Fruit fly (Drosophila melanogaster) whole organism, wandering third instar larva: ENCODE results near the gene nab.

Source experiments
- Abd-B ChIP-seq: fragments of >200 bp; optimal IDR thresholded peaks from 2 replicates; lab custom pipeline; 2017; ENCODE audit warnings: missing biosample characterization, missing genetic modification characterization
- CG32264 ChIP-seq: fragments of 200-800 bp; sonication (Bioruptor generic); optimal IDR thresholded peaks from 2 replicates; lab custom pipeline; 2016; ENCODE audit warnings: missing biosample characterization, missing genetic modification characterization
- CrebA ChIP-seq: fragments of 200-800 bp; sonication (Bioruptor generic); optimal IDR thresholded peaks from 2 replicates; lab custom pipeline; 2016; ENCODE audit warnings: missing biosample characterization, mild to moderate bottlenecking, missing genetic modification characterization, borderline replicate concordance
- Dfd ChIP-seq: fragments of >200 bp; optimal IDR thresholded peaks from 2 replicates; lab custom pipeline; 2017; ENCODE audit warnings: missing biosample characterization, missing genetic modification characterization
- Dif ChIP-seq: fragments of 200-275, 200-300 bp; sonication (Bioruptor generic); optimal IDR thresholded peaks from 2 replicates; lab custom pipeline; 2018; ENCODE audit warnings: missing biosample characterization, missing genetic modification characterization; ENCODE audit not compliant: partially characterized antibody
- GATAd ChIP-seq: sonication (Bioruptor generic); optimal IDR thresholded peaks from 2 replicates; lab custom pipeline; 2016; ENCODE audit warnings: missing biosample characterization, missing genetic modification characterization
- HLH106 ChIP-seq: fragments of 200-800 bp; optimal IDR thresholded peaks from 3 replicates; lab custom pipeline; 2019; ENCODE audit warnings: missing biosample characterization, mild to moderate bottlenecking, missing genetic modification characterization, moderate library complexity
- Hnf4 ChIP-seq: fragments of 200-800 bp; sonication (Bioruptor generic); optimal IDR thresholded peaks from 2 replicates; lab custom pipeline; 2016; ENCODE audit warnings: missing biosample characterization, mild to moderate bottlenecking, missing genetic modification characterization
- Hr78 ChIP-seq: fragments of >200 bp; optimal IDR thresholded peaks from 2 replicates; lab custom pipeline; 2017; ENCODE audit warnings: missing biosample characterization, missing genetic modification characterization
- Hr83 ChIP-seq: fragments of 200-300 bp; sonication (Bioruptor generic); optimal IDR thresholded peaks from 2 replicates; lab custom pipeline; 2016; ENCODE audit warnings: missing biosample characterization, mild to moderate bottlenecking, missing genetic modification characterization, moderate library complexity; ENCODE audit not compliant: poor library complexity, severe bottlenecking
- Jra ChIP-seq: sonication (Bioruptor generic); optimal IDR thresholded peaks from 2 replicates; lab custom pipeline; 2016; ENCODE audit warnings: missing biosample characterization, missing genetic modification characterization
- Mio ChIP-seq: sonication (Bioruptor generic); optimal IDR thresholded peaks from 2 replicates; lab custom pipeline; 2016; ENCODE audit warnings: missing biosample characterization, missing genetic modification characterization
- Myc ChIP-seq: fragments of >200 bp; optimal IDR thresholded peaks from 2 replicates; lab custom pipeline; 2017
- N ChIP-seq: fragments of >200 bp; optimal IDR thresholded peaks from 2 replicates; lab custom pipeline; 2018; ENCODE audit warnings: missing biosample characterization, missing external identifiers, missing genetic modification characterization
- OdsH ChIP-seq: fragments of 200-800 bp; sonication (Bioruptor generic); optimal IDR thresholded peaks from 2 replicates; lab custom pipeline; 2016; ENCODE audit warnings: missing biosample characterization, mild to moderate bottlenecking, missing genetic modification characterization
- Rel ChIP-seq, 2 experiments: fragments of 200-800 bp; sonication (Bioruptor generic) in 1 of 2; optimal IDR thresholded peaks; 2 replicates in 1 of 2; 3 replicates in 1 of 2; lab custom pipeline; 2016 to 2019; ENCODE audit warnings: mild to moderate bottlenecking in 2 of 2, missing biosample characterization in 2 of 2, missing genetic modification characterization in 2 of 2, moderate library complexity in 1 of 2
- Vsx2 ChIP-seq: fragments of 200-300, 225-300 bp; sonication (Bioruptor generic); optimal IDR thresholded peaks from 2 replicates; lab custom pipeline; 2018; ENCODE audit warnings: missing biosample characterization, missing genetic modification characterization; ENCODE audit not compliant: partially characterized antibody
- br ChIP-seq: fragments of 200-800 bp; sonication (Bioruptor generic); optimal IDR thresholded peaks from 2 replicates; lab custom pipeline; 2016; ENCODE audit warnings: missing biosample characterization, missing genetic modification characterization
- brk ChIP-seq: fragments of 200-800 bp; sonication (Bioruptor generic); optimal IDR thresholded peaks from 2 replicates; lab custom pipeline; 2016; ENCODE audit warnings: missing biosample characterization, mild to moderate bottlenecking, missing genetic modification characterization
- dl ChIP-seq, 2 experiments: fragments of 175-275, 200-275 bp in 1 of 2; fragments of 200-275 bp in 1 of 2; sonication (Bioruptor generic); optimal IDR thresholded peaks; lab custom pipeline; 2018; ENCODE audit warnings: mild to moderate bottlenecking in 2 of 2, missing biosample characterization in 2 of 2, missing genetic modification characterization in 2 of 2, moderate library complexity in 2 of 2; ENCODE audit not compliant: partially characterized antibody in 2 of 2, insufficient read depth in 1 of 2
- dmrt93B ChIP-seq: fragments of 200-800 bp; sonication (Bioruptor generic); optimal IDR thresholded peaks from 2 replicates; lab custom pipeline; 2018; ENCODE audit warnings: missing biosample characterization, mild to moderate bottlenecking, missing genetic modification characterization
- dsf ChIP-seq: sonication (Bioruptor generic); optimal IDR thresholded peaks from 2 replicates; lab custom pipeline; 2016; ENCODE audit warnings: missing biosample characterization, missing genetic modification characterization, borderline replicate concordance
- ey ChIP-seq: fragments of 200-800 bp; sonication (Bioruptor generic); optimal IDR thresholded peaks from 2 replicates; lab custom pipeline; 2016; ENCODE audit warnings: missing biosample characterization, missing genetic modification characterization
- fru ChIP-seq: fragments of 200-800 bp; sonication (Bioruptor generic); optimal IDR thresholded peaks from 3 replicates; lab custom pipeline; 2016; ENCODE audit warnings: missing biosample characterization, mild to moderate bottlenecking, missing genetic modification characterization
- h ChIP-seq: fragments of 200-800 bp; sonication (Bioruptor generic); optimal IDR thresholded peaks from 3 replicates; lab custom pipeline; 2016; ENCODE audit warnings: missing biosample characterization, mild to moderate bottlenecking, missing genetic modification characterization
- jim ChIP-seq: fragments of 175-275, 200-325 bp; sonication (Bioruptor generic); optimal IDR thresholded peaks from 2 replicates; lab custom pipeline; 2016; ENCODE audit warnings: missing biosample characterization, mild to moderate bottlenecking, missing genetic modification characterization
- lola ChIP-seq: fragments of >200 bp; optimal IDR thresholded peaks from 2 replicates; lab custom pipeline; 2017; ENCODE audit warnings: missing biosample characterization, missing genetic modification characterization
- sage ChIP-seq: fragments of 200-800 bp; sonication (Bioruptor generic); optimal IDR thresholded peaks from 2 replicates; lab custom pipeline; 2016; ENCODE audit warnings: missing biosample characterization, mild to moderate bottlenecking, missing genetic modification characterization
- sv ChIP-seq: fragments of 200-800 bp; sonication (Bioruptor generic); optimal IDR thresholded peaks from 3 replicates; lab custom pipeline; 2016; ENCODE audit warnings: missing biosample characterization, missing genetic modification characterization

Gene nab

dm6 chr3L:4157852-4158251 is 2.9 kb downstream of the nab start:
- no peak for TF ChIP-seq brk (GFP tag; lab: Kevin White, UChicago)
- no peak for TF ChIP-seq br (GFP tag; lab: Kevin White, UChicago)
- no peak for TF ChIP-seq dmrt93B (GFP tag; lab: Kevin White, UChicago)
- no peak for TF ChIP-seq Myc (lab: Kevin White, UChicago)
- TF ChIP-seq fru (GFP tag; lab: Kevin White, UChicago) = no peak
- no peak for TF ChIP-seq lola (GFP tag; lab: Kevin White, UChicago)
- no peak for TF ChIP-seq sage (GFP tag; lab: Kevin White, UChicago)
- TF ChIP-seq CrebA (GFP tag; lab: Kevin White, UChicago) = no peak

- TF ChIP-seq Rel (GFP tag; optimal IDR thresholded peaks at IDR 0.05; lab: Kevin White, UChicago) (no peak), Rel (tag; optimal IDR thresholded peaks at IDR 0.05; lab: Kevin White, UChicago) (peak; percentile 93), sage (GFP tag; lab: Kevin White, UChicago) (no peak), h (GFP tag; lab: Kevin White, UChicago) (peak; percentile 20), Vsx2 (GFP tag; lab: Kevin White, UChicago) (peak; percentile 10), jim (GFP tag; lab: Kevin White, UChicago) (peak; percentile 13), br (GFP tag; lab: Kevin White, UChicago) (peak; percentile 9), fru (GFP tag; lab: Kevin White, UChicago) (peak; percentile 24), Dif (GFP tag; lab: Kevin White, UChicago) (peak; percentile 35), sv (GFP tag; lab: Kevin White, UChicago) (no peak), dl (GFP tag; optimal IDR thresholded peaks at IDR 0.05; lab: Kevin White, UChicago; ENCODE audit: insufficient read depth in 1 of 2, partially characterized antibody in 2 of 2) (peak in 1 of 2 experiments; percentile 44), CrebA (GFP tag; lab: Kevin White, UChicago) (no peak)
Observed at dm6 chr3L:4148406-4148975, 12.2 kb downstream of the nab start, which contains the start of gene CG1299. CG1299 (plus strand) TSS chr3L:4148696.

dm6 chr3L:4145229-4145628 is 15.5 kb downstream of the nab start:
- TF ChIP-seq CrebA (GFP tag; lab: Kevin White, UChicago) = no peak
- no peak for TF ChIP-seq Jra (GFP tag; lab: Kevin White, UChicago)
- no peak for TF ChIP-seq jim (GFP tag; lab: Kevin White, UChicago)
- TF ChIP-seq Mio (GFP tag; lab: Kevin White, UChicago) = no peak
- TF ChIP-seq Rel (GFP tag; optimal IDR thresholded peaks at IDR 0.05; lab: Kevin White, UChicago) = no peak
- peak; percentile 76 for TF ChIP-seq Rel (tag; optimal IDR thresholded peaks at IDR 0.05; lab: Kevin White, UChicago)
- TF ChIP-seq Myc (lab: Kevin White, UChicago) = no peak
- no peak for TF ChIP-seq Hnf4 (GFP tag; lab: Kevin White, UChicago)
- TF ChIP-seq N = no peak
- TF ChIP-seq, all 38 proteins: peak for 1

dm6 chr3L:4142064-4142463 is 18.7 kb downstream of the nab start, which contains the start of gene CG32260:
CG32260 (plus strand) TSS chr3L:4142364.
- no peak for TF ChIP-seq Hnf4 (GFP tag; lab: Kevin White, UChicago)
- TF ChIP-seq Rel (GFP tag; optimal IDR thresholded peaks at IDR 0.05; lab: Kevin White, UChicago) = no peak
- TF ChIP-seq Rel (tag; optimal IDR thresholded peaks at IDR 0.05; lab: Kevin White, UChicago) = no peak
- no peak for TF ChIP-seq br (GFP tag; lab: Kevin White, UChicago)
- no peak for TF ChIP-seq dl (GFP tag; optimal IDR thresholded peaks at IDR 0.05; lab: Kevin White, UChicago; ENCODE audit: insufficient read depth in 1 of 2, partially characterized antibody in 2 of 2)
- no peak for TF ChIP-seq OdsH (GFP tag; lab: Kevin White, UChicago)
- TF ChIP-seq N = no peak
- no peak for TF ChIP-seq brk (GFP tag; lab: Kevin White, UChicago)
- TF ChIP-seq Abd-B = no peak
- TF ChIP-seq Dif (GFP tag; lab: Kevin White, UChicago) = no peak
- TF ChIP-seq, all 38 proteins: peak for 0

- no peak for TF ChIP-seq h (GFP tag; lab: Kevin White, UChicago)
- TF ChIP-seq, all 38 proteins: peak for 0
Observed at dm6 chr3L:4141167-4141566, 19.6 kb downstream of the nab start, which contains the start of gene Akh. Akh (plus strand) TSS chr3L:4141467.

- peak; percentile 28 for TF ChIP-seq OdsH (GFP tag; lab: Kevin White, UChicago)
- no peak for TF ChIP-seq Rel (GFP tag; optimal IDR thresholded peaks at IDR 0.05; lab: Kevin White, UChicago)
- peak; percentile 77 for TF ChIP-seq Rel (tag; optimal IDR thresholded peaks at IDR 0.05; lab: Kevin White, UChicago)
- no peak for TF ChIP-seq CrebA (GFP tag; lab: Kevin White, UChicago)
- no peak for TF ChIP-seq dsf (GFP tag; lab: Kevin White, UChicago)
- TF ChIP-seq ey (GFP tag; lab: Kevin White, UChicago) = no peak
- TF ChIP-seq fru (GFP tag; lab: Kevin White, UChicago) = no peak
- TF ChIP-seq br (GFP tag; lab: Kevin White, UChicago) = no peak
- no peak for TF ChIP-seq sv (GFP tag; lab: Kevin White, UChicago)
- no peak for TF ChIP-seq CG32264
- TF ChIP-seq GATAd (GFP tag; lab: Kevin White, UChicago) = no peak
- no peak for TF ChIP-seq Abd-B
- peak; percentile 33 for TF ChIP-seq h (GFP tag; lab: Kevin White, UChicago)
- no peak for TF ChIP-seq N
- TF ChIP-seq Hnf4 (GFP tag; lab: Kevin White, UChicago) = no peak
- peak; percentile 9 for TF ChIP-seq HLH106 (tag; lab: Kevin White, UChicago)
- no peak for TF ChIP-seq Dfd (GFP tag; lab: Kevin White, UChicago)
- peak; percentile 20 for TF ChIP-seq Jra (GFP tag; lab: Kevin White, UChicago)
- no peak for TF ChIP-seq lola (GFP tag; lab: Kevin White, UChicago)
- no peak for TF ChIP-seq Hr78 (GFP tag; lab: Kevin White, UChicago)
- peak; percentile 31 for TF ChIP-seq Hr83 (GFP tag; lab: Kevin White, UChicago)
- no peak for TF ChIP-seq dl (GFP tag; optimal IDR thresholded peaks at IDR 0.05; lab: Kevin White, UChicago; ENCODE audit: insufficient read depth in 1 of 2, partially characterized antibody in 2 of 2)
- TF ChIP-seq Mio (GFP tag; lab: Kevin White, UChicago) = no peak
- TF ChIP-seq Myc (lab: Kevin White, UChicago) = no peak
- TF ChIP-seq brk (GFP tag; lab: Kevin White, UChicago) = no peak
- TF ChIP-seq dmrt93B (GFP tag; lab: Kevin White, UChicago) = no peak
Observed at dm6 chr3L:4138804-4139521, 21.8 kb downstream of the nab start, which contains the start of the genes Rop and Ras64B. Rop (minus strand) TSS chr3L:4138996. Ras64B (plus strand) TSS chr3L:4139076.
